Worm (Caenorhabditis elegans): ENCODE data around the gene phdh-1.
A peak's percentile ranks its signal among the peaks of the same experiment; 100 is the strongest.
"Not testable (repeated sequence)": the region's sequence is repeated elsewhere in the genome, so short reads cannot be mapped to it uniquely, and the experiment has no call there.

Gene phdh-1

ce11 chrII:13668844-13669441 lies 30.7 kb upstream of the phdh-1 start, which contains the start of gene C31C9.7:
Gene C31C9.7, plus strand, starts transcription at chrII:13669104.
- TF ChIP-seq ztf-11 (tag; optimal IDR thresholded peaks at IDR 0.05) (no peak), ceh-39 (tag; optimal IDR thresholded peaks at IDR 0.05) (no peak)

- no peak for TF ChIP-seq flh-1 (GFP tag; optimal IDR thresholded peaks at IDR 0.05)
- TF ChIP-seq elt-3 (tag; optimal IDR thresholded peaks at IDR 0.05): peak; percentile 47
Observed at ce11 chrII:13664993-13665680, 26.9 kb upstream of the phdh-1 start.

- TF ChIP-seq flh-1 (GFP tag; optimal IDR thresholded peaks at IDR 0.05): no peak
Observed at ce11 chrII:13664416-13664815, 26.1 kb upstream of the phdh-1 start.

ce11 chrII:13661990-13662389 lies 23.7 kb upstream of the phdh-1 start, which contains the start of gene C31C9.6:
Gene C31C9.6, minus strand, starts transcription at chrII:13662090.
- not testable (repeated sequence) for TF ChIP-seq zip-8 (tag; optimal IDR thresholded peaks at IDR 0.05); ceh-43 (GFP tag; optimal IDR thresholded peaks at IDR 0.05); M03D4.4 (tag; optimal IDR thresholded peaks at IDR 0.05)

- TF ChIP-seq mep-1 (tag; optimal IDR thresholded peaks at IDR 0.05); drap-1 (GFP tag; optimal IDR thresholded peaks at IDR 0.05); ztf-11 (tag; optimal IDR thresholded peaks at IDR 0.05): not testable (repeated sequence)
Observed at ce11 chrII:13654723-13655122, 16.4 kb upstream of the phdh-1 start, which contains the start of gene C31C9.9. Gene C31C9.9, plus strand, starts transcription at chrII:13655023.

- no peak for TF ChIP-seq pha-4 (tag; optimal IDR thresholded peaks at IDR 0.05)
- no peak for TF ChIP-seq nhr-28 (tag; optimal IDR thresholded peaks at IDR 0.05)
- no peak for TF ChIP-seq bed-3 (GFP tag; optimal IDR thresholded peaks at IDR 0.05)
- no peak for TF ChIP-seq elt-1 (tag; optimal IDR thresholded peaks at IDR 0.05; ENCODE audit: borderline replicate concordance, insufficient read depth)
- no peak for TF ChIP-seq ham-2 (GFP tag; optimal IDR thresholded peaks at IDR 0.05)
- TF ChIP-seq cnd-1 (tag; optimal IDR thresholded peaks at IDR 0.05): no peak
- TF ChIP-seq lin-13 (tag; optimal IDR thresholded peaks at IDR 0.05): no peak
- TF ChIP-seq unc-39 (tag; optimal IDR thresholded peaks at IDR 0.05): no peak
- TF ChIP-seq snpc-4 (tag; optimal IDR thresholded peaks at IDR 0.05): no peak
- no peak for TF ChIP-seq nhr-76 (tag; optimal IDR thresholded peaks at IDR 0.05)
- no peak for TF ChIP-seq hlh-1 (tag; optimal IDR thresholded peaks at IDR 0.05)
- TF ChIP-seq unc-120 (tag; optimal IDR thresholded peaks at IDR 0.05; ENCODE audit: poor library complexity, severe bottlenecking): no peak
- no peak for TF ChIP-seq unc-62 (GFP tag; optimal IDR thresholded peaks at IDR 0.05)
- TF ChIP-seq ces-1 (GFP tag; optimal IDR thresholded peaks at IDR 0.05): no peak
- no peak for TF ChIP-seq mep-1 (tag; optimal IDR thresholded peaks at IDR 0.05)
- TF ChIP-seq sptf-1 (tag; optimal IDR thresholded peaks at IDR 0.05): no peak
- TF ChIP-seq nhr-237 (tag; optimal IDR thresholded peaks at IDR 0.05): no peak
Observed at ce11 chrII:13648230-13648629, 9.9 kb upstream of the phdh-1 start, which contains the start of gene fbxa-169. Gene fbxa-169, plus strand, starts transcription at chrII:13648530.

- TF ChIP-seq lsy-2 (tag; optimal IDR thresholded peaks at IDR 0.05): no peak
- TF ChIP-seq drap-1 (GFP tag; optimal IDR thresholded peaks at IDR 0.05): no peak
- TF ChIP-seq mep-1 (tag; optimal IDR thresholded peaks at IDR 0.05): peak; percentile 21
- TF ChIP-seq hlh-1 (tag; optimal IDR thresholded peaks at IDR 0.05): no peak
Observed at ce11 chrII:13641311-13641710, 3.0 kb upstream of the phdh-1 start, which contains the start of gene fbxa-167. Gene fbxa-167, plus strand, starts transcription at chrII:13641489.

Data from whole organism, mixed stage, embryonic.